Fruit fly (Drosophila melanogaster) Kc167 (cell line): Measurements from ENCODE around the gene tsh.

ENCODE experiments used
- Myc ChIP-seq: fragments of >200 bp; optimal IDR thresholded peaks from 2 replicates; lab custom pipeline; 2017; ENCODE audit warnings: missing external identifiers
- Sin3A ChIP-seq: fragments of >200 bp; optimal IDR thresholded peaks from 2 replicates; lab custom pipeline; 2018; ENCODE audit warnings: missing external identifiers
- h ChIP-seq: fragments of >200 bp; optimal IDR thresholded peaks from 3 replicates; lab custom pipeline; 2018; ENCODE audit warnings: missing external identifiers
- insv ChIP-seq: fragments of >200 bp; optimal IDR thresholded peaks from 3 replicates; lab custom pipeline; 2018; ENCODE audit warnings: missing external identifiers
- psq ChIP-seq: fragments of >200 bp; optimal IDR thresholded peaks from 2 replicates; lab custom pipeline; 2017; ENCODE audit warnings: missing external identifiers
- ttk ChIP-seq: sonication (Bioruptor generic); optimal IDR thresholded peaks from 2 replicates; lab custom pipeline; 2017; ENCODE audit warnings: missing external identifiers

The tsh gene

dm6 chr2L:21806875-21807274, 21.5 kb upstream of the tsh start:
- TF ChIP-seq psq (lab: Kevin White, UChicago), result no peak
- no peak for TF ChIP-seq Sin3A (lab: Kevin White, UChicago)
- TF ChIP-seq insv (lab: Kevin White, UChicago), result no peak
- no peak for TF ChIP-seq ttk (lab: Kevin White, UChicago)
- TF ChIP-seq h (lab: Kevin White, UChicago), result no peak
- no peak for TF ChIP-seq Myc (lab: Kevin White, UChicago)

dm6 chr2L:21810098-21810497, 18.3 kb upstream of the tsh start:
- TF ChIP-seq Sin3A (lab: Kevin White, UChicago) (no peak), ttk (lab: Kevin White, UChicago) (no peak), insv (lab: Kevin White, UChicago) (no peak), Myc (lab: Kevin White, UChicago) (no peak), h (lab: Kevin White, UChicago) (no peak), psq (lab: Kevin White, UChicago) (no peak)

- no peak for TF ChIP-seq psq (lab: Kevin White, UChicago)
- no peak for TF ChIP-seq ttk (lab: Kevin White, UChicago)
- no peak for TF ChIP-seq insv (lab: Kevin White, UChicago)
- no peak for TF ChIP-seq h (lab: Kevin White, UChicago)
- no peak for TF ChIP-seq Sin3A (lab: Kevin White, UChicago)
- TF ChIP-seq Myc (lab: Kevin White, UChicago), result no peak
Measured at dm6 chr2L:21819386-21819785, 9.0 kb upstream of the tsh start.

dm6 chr2L:21828791-21829184, 395 bp downstream of the tsh start:
- no peak for TF ChIP-seq insv (lab: Kevin White, UChicago)
- TF ChIP-seq psq (lab: Kevin White, UChicago), result no peak
- no peak for TF ChIP-seq Myc (lab: Kevin White, UChicago)
- no peak for TF ChIP-seq h (lab: Kevin White, UChicago)

dm6 chr2L:21830317-21830716, 1.9 kb downstream of the tsh start:
- TF ChIP-seq Sin3A (lab: Kevin White, UChicago) (no peak), psq (lab: Kevin White, UChicago) (no peak), ttk (lab: Kevin White, UChicago) (no peak), h (lab: Kevin White, UChicago) (no peak), Myc (lab: Kevin White, UChicago) (no peak), insv (lab: Kevin White, UChicago) (no peak)

dm6 chr2L:21832200-21832831, 3.9 kb downstream of the tsh start:
- TF ChIP-seq psq (lab: Kevin White, UChicago) (no peak), Sin3A (lab: Kevin White, UChicago) (no peak), h (lab: Kevin White, UChicago) (no peak), ttk (lab: Kevin White, UChicago) (no peak), Myc (lab: Kevin White, UChicago) (no peak), insv (lab: Kevin White, UChicago) (no peak)

- TF ChIP-seq ttk (lab: Kevin White, UChicago), result no peak
- TF ChIP-seq Myc (lab: Kevin White, UChicago), result no peak
- no peak for TF ChIP-seq h (lab: Kevin White, UChicago)
- TF ChIP-seq insv (lab: Kevin White, UChicago), result no peak
- no peak for TF ChIP-seq psq (lab: Kevin White, UChicago)
- no peak for TF ChIP-seq Sin3A (lab: Kevin White, UChicago)
Measured at dm6 chr2L:21843783-21844182, 15.4 kb downstream of the tsh start.

- no peak for TF ChIP-seq h (lab: Kevin White, UChicago)
- TF ChIP-seq Sin3A (lab: Kevin White, UChicago), result no peak
- no peak for TF ChIP-seq insv (lab: Kevin White, UChicago)
- TF ChIP-seq Myc (lab: Kevin White, UChicago), result no peak
- TF ChIP-seq ttk (lab: Kevin White, UChicago), result no peak
- no peak for TF ChIP-seq psq (lab: Kevin White, UChicago)
Measured at dm6 chr2L:21846374-21847297, 18.2 kb downstream of the tsh start.

- no peak for TF ChIP-seq Myc (lab: Kevin White, UChicago)
- TF ChIP-seq psq (lab: Kevin White, UChicago), result no peak
- TF ChIP-seq h (lab: Kevin White, UChicago), result no peak
- TF ChIP-seq ttk (lab: Kevin White, UChicago), result no peak
- TF ChIP-seq insv (lab: Kevin White, UChicago), result no peak
- TF ChIP-seq Sin3A (lab: Kevin White, UChicago), result no peak
Measured at dm6 chr2L:21847335-21847734, 18.9 kb downstream of the tsh start.

- TF ChIP-seq ttk (lab: Kevin White, UChicago), result no peak
- TF ChIP-seq Myc (lab: Kevin White, UChicago), result no peak
- TF ChIP-seq Sin3A (lab: Kevin White, UChicago), result no peak
- TF ChIP-seq h (lab: Kevin White, UChicago), result no peak
- no peak for TF ChIP-seq psq (lab: Kevin White, UChicago)
- no peak for TF ChIP-seq insv (lab: Kevin White, UChicago)
Measured at dm6 chr2L:21849699-21850098, 21.3 kb downstream of the tsh start.

- TF ChIP-seq psq (lab: Kevin White, UChicago) (no peak), Sin3A (lab: Kevin White, UChicago) (no peak), ttk (lab: Kevin White, UChicago) (no peak), Myc (lab: Kevin White, UChicago) (no peak), insv (lab: Kevin White, UChicago) (no peak), h (lab: Kevin White, UChicago) (no peak)
Measured at dm6 chr2L:21851454-21851853, 23.1 kb downstream of the tsh start.
